Fruit fly (Drosophila melanogaster) Kc167 (cell line): Measurements from ENCODE around the gene RhoGAP19D.

Experiments used
- Myc ChIP-seq: fragments of >200 bp; optimal IDR thresholded peaks from 2 replicates; lab custom pipeline; 2017; ENCODE audit warnings: missing external identifiers
- Sin3A ChIP-seq: fragments of >200 bp; optimal IDR thresholded peaks from 2 replicates; lab custom pipeline; 2018; ENCODE audit warnings: missing external identifiers
- h ChIP-seq: fragments of >200 bp; optimal IDR thresholded peaks from 3 replicates; lab custom pipeline; 2018; ENCODE audit warnings: missing external identifiers
- insv ChIP-seq: fragments of >200 bp; optimal IDR thresholded peaks from 3 replicates; lab custom pipeline; 2018; ENCODE audit warnings: missing external identifiers
- psq ChIP-seq: fragments of >200 bp; optimal IDR thresholded peaks from 2 replicates; lab custom pipeline; 2017; ENCODE audit warnings: missing external identifiers
- ttk ChIP-seq: sonication (Bioruptor generic); optimal IDR thresholded peaks from 2 replicates; lab custom pipeline; 2017; ENCODE audit warnings: missing external identifiers

Gene RhoGAP19D

dm6 chrX:20507785-20508184 is 2.7 kb downstream of the RhoGAP19D start:
- TF ChIP-seq ttk (lab: Kevin White, UChicago) (no peak), Myc (lab: Kevin White, UChicago) (no peak), Sin3A (no peak), psq (lab: Kevin White, UChicago) (no peak), insv (lab: Kevin White, UChicago) (no peak), h (lab: Kevin White, UChicago) (no peak)

- no peak for TF ChIP-seq h (lab: Kevin White, UChicago)
- no peak for TF ChIP-seq insv (lab: Kevin White, UChicago)
- no peak for TF ChIP-seq Sin3A
These were observed 4.6 kb downstream of the RhoGAP19D start for dm6 chrX:20505897-20506296.

- TF ChIP-seq h (lab: Kevin White, UChicago): no peak
- TF ChIP-seq insv (lab: Kevin White, UChicago): no peak
- TF ChIP-seq Sin3A: no peak
- TF ChIP-seq psq (lab: Kevin White, UChicago): no peak
- TF ChIP-seq ttk (lab: Kevin White, UChicago): no peak
- no peak for TF ChIP-seq Myc (lab: Kevin White, UChicago)
These were observed 7.0 kb downstream of the RhoGAP19D start for dm6 chrX:20503504-20503829.

- no peak for TF ChIP-seq psq (lab: Kevin White, UChicago)
- no peak for TF ChIP-seq insv (lab: Kevin White, UChicago)
- no peak for TF ChIP-seq ttk (lab: Kevin White, UChicago)
- no peak for TF ChIP-seq Myc (lab: Kevin White, UChicago)
- TF ChIP-seq h (lab: Kevin White, UChicago): no peak
- no peak for TF ChIP-seq Sin3A
These were observed 7.6 kb downstream of the RhoGAP19D start for dm6 chrX:20502776-20503503.

- TF ChIP-seq h (lab: Kevin White, UChicago) (no peak), psq (lab: Kevin White, UChicago) (no peak), ttk (lab: Kevin White, UChicago) (no peak), insv (lab: Kevin White, UChicago) (no peak), Sin3A (no peak), Myc (lab: Kevin White, UChicago) (no peak)
These were observed 8.2 kb downstream of the RhoGAP19D start for dm6 chrX:20502252-20502651.

dm6 chrX:20501640-20502039 is 8.9 kb downstream of the RhoGAP19D start:
- TF ChIP-seq Sin3A (no peak), psq (lab: Kevin White, UChicago) (no peak), h (lab: Kevin White, UChicago) (no peak), ttk (lab: Kevin White, UChicago) (no peak), Myc (lab: Kevin White, UChicago) (no peak), insv (lab: Kevin White, UChicago) (no peak)

dm6 chrX:20501040-20501609 is 9.4 kb downstream of the RhoGAP19D start:
- TF ChIP-seq psq (lab: Kevin White, UChicago) (no peak), ttk (lab: Kevin White, UChicago) (no peak), Sin3A (no peak), insv (lab: Kevin White, UChicago) (no peak), h (lab: Kevin White, UChicago) (no peak), Myc (lab: Kevin White, UChicago) (no peak)

dm6 chrX:20499802-20500201 is 10.7 kb downstream of the RhoGAP19D start:
- TF ChIP-seq ttk (lab: Kevin White, UChicago): no peak
- TF ChIP-seq Myc (lab: Kevin White, UChicago): no peak
- no peak for TF ChIP-seq psq (lab: Kevin White, UChicago)
- TF ChIP-seq h (lab: Kevin White, UChicago): no peak
- TF ChIP-seq insv (lab: Kevin White, UChicago): no peak
- TF ChIP-seq Sin3A: no peak

dm6 chrX:20498989-20499388 is 11.5 kb downstream of the RhoGAP19D start:
- no peak for TF ChIP-seq h (lab: Kevin White, UChicago)
- no peak for TF ChIP-seq ttk (lab: Kevin White, UChicago)
- no peak for TF ChIP-seq insv (lab: Kevin White, UChicago)
- no peak for TF ChIP-seq Myc (lab: Kevin White, UChicago)
- TF ChIP-seq psq (lab: Kevin White, UChicago): no peak
- no peak for TF ChIP-seq Sin3A

dm6 chrX:20495767-20496656 is 14.5 kb downstream of the RhoGAP19D start:
- no peak for TF ChIP-seq h (lab: Kevin White, UChicago)
- no peak for TF ChIP-seq ttk (lab: Kevin White, UChicago)
- no peak for TF ChIP-seq Myc (lab: Kevin White, UChicago)
- no peak for TF ChIP-seq Sin3A
- TF ChIP-seq psq (lab: Kevin White, UChicago): no peak
- TF ChIP-seq insv (lab: Kevin White, UChicago): no peak

dm6 chrX:20495117-20495516 is 15.4 kb downstream of the RhoGAP19D start:
- no peak for TF ChIP-seq h (lab: Kevin White, UChicago)
- no peak for TF ChIP-seq insv (lab: Kevin White, UChicago)
